Fruit fly (Drosophila melanogaster) whole organism, prepupa: ENCODE measurements around the gene CG16989.
A peak's percentile ranks its signal among the peaks of the same experiment; 100 is the strongest.

Source experiments
- Blimp-1 ChIP-seq: fragments of 200-800 bp; sonication (Bioruptor generic); optimal IDR thresholded peaks from 3 replicates; lab custom pipeline; 2017; ENCODE audit warnings: missing biosample characterization, missing genetic modification characterization, mild to moderate bottlenecking, moderate library complexity, missing genetic modification reagents
- CG10631 ChIP-seq: fragments of 200-800 bp; sonication (Bioruptor generic); optimal IDR thresholded peaks from 2 replicates; lab custom pipeline; 2016; ENCODE audit warnings: missing biosample characterization, missing genetic modification characterization
- CG11294 ChIP-seq: fragments of 200-800 bp; sonication (Bioruptor generic); IDR thresholded peaks from 2 replicates; pipeline ENCODE4 v1.3.6; 2022; ENCODE audit warnings: missing biosample characterization, missing genetic modification characterization
- CG11762 ChIP-seq: fragments of 200-800 bp; sonication (Bioruptor generic); optimal IDR thresholded peaks from 3 replicates; lab custom pipeline; 2016; ENCODE audit warnings: missing biosample characterization, missing genetic modification characterization; ENCODE audit not compliant: insufficient read depth
- CG11902 ChIP-seq: fragments of 200-800 bp; sonication (Bioruptor generic); optimal IDR thresholded peaks from 3 replicates; lab custom pipeline; 2016; ENCODE audit warnings: missing biosample characterization, missing genetic modification characterization
- CG15336 ChIP-seq: fragments of 200-800 bp; sonication (Bioruptor generic); IDR thresholded peaks from 2 replicates; pipeline ENCODE4 v1.3.6; 2022; ENCODE audit warnings: missing biosample characterization, missing genetic modification characterization
- CG16779 ChIP-seq: fragments of 200-800 bp; sonication (Bioruptor generic); optimal IDR thresholded peaks from 3 replicates; lab custom pipeline; 2017; ENCODE audit warnings: missing biosample characterization, mild to moderate bottlenecking, missing genetic modification characterization
- CG3032 ChIP-seq: fragments of 200-800 bp; optimal IDR thresholded peaks from 2 replicates; lab custom pipeline; 2019; ENCODE audit warnings: missing biosample characterization, mild to moderate bottlenecking, missing genetic modification characterization, moderate library complexity
- CG31627 ChIP-seq: fragments of 200-800 bp; sonication (Bioruptor generic); optimal IDR thresholded peaks from 3 replicates; lab custom pipeline; 2016; ENCODE audit warnings: missing biosample characterization, missing genetic modification characterization
- CG32006 ChIP-seq: fragments of 200-800 bp; sonication (Bioruptor generic); optimal IDR thresholded peaks from 3 replicates; lab custom pipeline; 2017; ENCODE audit warnings: missing biosample characterization, mild to moderate bottlenecking, missing genetic modification characterization
- CG3919 ChIP-seq: fragments of 200-800 bp; sonication (Bioruptor generic); optimal IDR thresholded peaks from 3 replicates; lab custom pipeline; 2016; ENCODE audit warnings: missing biosample characterization, missing genetic modification characterization
- CG6163 ChIP-seq: fragments of 200-800 bp; sonication (Bioruptor generic); IDR thresholded peaks from 3 replicates; pipeline ENCODE4 v1.3.6; 2022; ENCODE audit warnings: missing biosample characterization, missing genetic modification characterization
- CG6276 ChIP-seq: fragments of 200-800 bp; sonication (Bioruptor generic); optimal IDR thresholded peaks from 2 replicates; lab custom pipeline; 2017; ENCODE audit warnings: missing biosample characterization, mild to moderate bottlenecking, missing genetic modification characterization
- CG7368 ChIP-seq: fragments of 200-800 bp; sonication (Bioruptor generic); optimal IDR thresholded peaks from 3 replicates; lab custom pipeline; 2016; ENCODE audit warnings: missing biosample characterization, missing genetic modification characterization
- CG8119 ChIP-seq: fragments of 200-800 bp; sonication (Bioruptor generic); IDR thresholded peaks from 3 replicates; pipeline ENCODE4 v1.3.6; 2022; ENCODE audit warnings: missing biosample characterization, missing genetic modification characterization
- CG8319 ChIP-seq: fragments of 200-800 bp; sonication (Bioruptor generic); optimal IDR thresholded peaks from 3 replicates; lab custom pipeline; 2016; ENCODE audit warnings: missing biosample characterization, missing genetic modification characterization
- CG9139 ChIP-seq: fragments of 200-800 bp; sonication (Bioruptor generic); optimal IDR thresholded peaks from 3 replicates; lab custom pipeline; 2017; ENCODE audit warnings: missing biosample characterization, mild to moderate bottlenecking, missing genetic modification characterization
- Eip75B ChIP-seq: fragments of 200-800 bp; sonication (Bioruptor generic); optimal IDR thresholded peaks from 3 replicates; lab custom pipeline; 2016; ENCODE audit warnings: missing biosample characterization, missing genetic modification characterization
- Eip78C ChIP-seq: fragments of 200-800 bp; sonication (Bioruptor generic); peaks from one replicate; lab custom pipeline; 2016; ENCODE audit warnings: missing biosample characterization, missing genetic modification characterization
- Eip93F ChIP-seq: fragments of 200-800 bp; sonication (Bioruptor generic); optimal IDR thresholded peaks from 2 replicates; lab custom pipeline; 2016; ENCODE audit warnings: missing biosample characterization, mild to moderate bottlenecking, missing genetic modification characterization
- Ets21C ChIP-seq: fragments of 200-800 bp; sonication (Bioruptor generic); optimal IDR thresholded peaks from 3 replicates; lab custom pipeline; 2016; ENCODE audit warnings: missing biosample characterization, missing genetic modification characterization
- Gug ChIP-seq: fragments of 200-800 bp; sonication (Bioruptor generic); IDR thresholded peaks from 2 replicates; pipeline ENCODE4 v1.3.6; 2022; ENCODE audit warnings: missing biosample characterization, missing genetic modification characterization
- Hr39 ChIP-seq: fragments of 200-800 bp; sonication (Bioruptor generic); optimal IDR thresholded peaks from 2 replicates; lab custom pipeline; 2016; ENCODE audit warnings: missing biosample characterization, missing genetic modification characterization
- Lpt ChIP-seq: fragments of 200-800 bp; sonication (Bioruptor generic); optimal IDR thresholded peaks from 3 replicates; lab custom pipeline; 2016; ENCODE audit warnings: missing biosample characterization, missing genetic modification characterization
- Met ChIP-seq: fragments of 200-800 bp; sonication (Bioruptor generic); optimal IDR thresholded peaks from 3 replicates; lab custom pipeline; 2016; ENCODE audit warnings: missing biosample characterization, missing genetic modification characterization
- OdsH ChIP-seq: fragments of 200-800 bp; sonication (Bioruptor generic); optimal IDR thresholded peaks from 3 replicates; lab custom pipeline; 2016; ENCODE audit warnings: missing biosample characterization, missing genetic modification characterization
- Smox ChIP-seq: fragments of 200-800 bp; sonication (Bioruptor generic); optimal IDR thresholded peaks from 3 replicates; lab custom pipeline; 2016; ENCODE audit warnings: missing biosample characterization, missing genetic modification characterization
- Sox102F ChIP-seq: fragments of 200-800 bp; sonication (Bioruptor generic); optimal IDR thresholded peaks from 2 replicates; lab custom pipeline; 2016; ENCODE audit warnings: missing biosample characterization, mild to moderate bottlenecking, missing genetic modification characterization
- Sox14 ChIP-seq: fragments of 200-800 bp; sonication (Bioruptor generic); optimal IDR thresholded peaks from 3 replicates; lab custom pipeline; 2016; ENCODE audit warnings: missing biosample characterization, missing genetic modification characterization
- achi ChIP-seq: fragments of 200-800 bp; sonication (Bioruptor generic); optimal IDR thresholded peaks from 3 replicates; lab custom pipeline; 2016; ENCODE audit warnings: missing biosample characterization, missing genetic modification characterization
- acj6 ChIP-seq: fragments of 200-800 bp; sonication (Bioruptor generic); optimal IDR thresholded peaks from 3 replicates; lab custom pipeline; 2016; ENCODE audit warnings: missing biosample characterization, missing genetic modification characterization
- cyc ChIP-seq: fragments of 200-800 bp; sonication (Bioruptor generic); optimal IDR thresholded peaks from 3 replicates; lab custom pipeline; 2016; ENCODE audit warnings: missing biosample characterization, missing genetic modification characterization
- dac ChIP-seq: fragments of 200-800 bp; sonication (Bioruptor generic); optimal IDR thresholded peaks from 2 replicates; lab custom pipeline; 2017; ENCODE audit warnings: missing biosample characterization, mild to moderate bottlenecking, missing genetic modification characterization
- dsx ChIP-seq: fragments of 200-800 bp; optimal IDR thresholded peaks from 3 replicates; lab custom pipeline; 2019; ENCODE audit warnings: missing biosample characterization, mild to moderate bottlenecking, missing genetic modification characterization, moderate library complexity; ENCODE audit not compliant: poor library complexity, severe bottlenecking
- esn ChIP-seq: fragments of 200-800 bp; sonication (Bioruptor generic); optimal IDR thresholded peaks from 2 replicates; lab custom pipeline; 2016; ENCODE audit warnings: missing biosample characterization, mild to moderate bottlenecking, missing genetic modification characterization, moderate library complexity
- fd59A ChIP-seq: fragments of 200-800 bp; sonication (Bioruptor generic); optimal IDR thresholded peaks from 2 replicates; lab custom pipeline; 2017; ENCODE audit warnings: missing biosample characterization, mild to moderate bottlenecking, missing genetic modification characterization, missing genetic modification reagents
- fd85E ChIP-seq: fragments of 200-800 bp; sonication (Bioruptor generic); optimal IDR thresholded peaks from 3 replicates; lab custom pipeline; 2016; ENCODE audit warnings: missing biosample characterization, missing genetic modification characterization
- fkh ChIP-seq: fragments of 200-800 bp; sonication (Bioruptor generic); optimal IDR thresholded peaks from 3 replicates; lab custom pipeline; 2017; ENCODE audit warnings: missing biosample characterization, mild to moderate bottlenecking, missing genetic modification characterization, moderate library complexity
- lz ChIP-seq: fragments of 200-800 bp; sonication (Bioruptor generic); optimal IDR thresholded peaks from 3 replicates; lab custom pipeline; 2016; ENCODE audit warnings: missing biosample characterization, missing genetic modification characterization
- net ChIP-seq: fragments of 200-800 bp; sonication (Bioruptor generic); optimal IDR thresholded peaks from 3 replicates; lab custom pipeline; 2016; ENCODE audit warnings: missing biosample characterization, missing genetic modification characterization
- pdm3 ChIP-seq: fragments of 200-800 bp; sonication (Bioruptor generic); optimal IDR thresholded peaks from 3 replicates; lab custom pipeline; 2016; ENCODE audit warnings: missing biosample characterization, missing genetic modification characterization
- spab ChIP-seq: fragments of 200-800 bp; sonication (Bioruptor generic); optimal IDR thresholded peaks from 2 replicates; lab custom pipeline; 2017; ENCODE audit warnings: missing biosample characterization, mild to moderate bottlenecking, missing genetic modification characterization, missing genetic modification reagents
- ss ChIP-seq, 2 experiments: fragments of 200-800 bp; sonication (Bioruptor generic); optimal IDR thresholded peaks; 2 replicates in 1 of 2; 3 replicates in 1 of 2; lab custom pipeline; 2017 to 2018; ENCODE audit warnings: mild to moderate bottlenecking in 2 of 2, missing biosample characterization in 2 of 2, missing genetic modification characterization in 2 of 2, moderate library complexity in 1 of 2
- topi ChIP-seq: fragments of 200-800 bp; sonication (Bioruptor generic); optimal IDR thresholded peaks from 3 replicates; lab custom pipeline; 2016; ENCODE audit warnings: missing biosample characterization, missing genetic modification characterization
- vri ChIP-seq: fragments of 200-800 bp; sonication (Bioruptor generic); optimal IDR thresholded peaks from 3 replicates; lab custom pipeline; 2016; ENCODE audit warnings: missing biosample characterization, mild to moderate bottlenecking, missing genetic modification characterization

Gene CG16989

dm6 chrX:803370-803769, 10.4 kb downstream of the CG16989 start, which contains the start of gene CG13359:
TSS of gene CG13359 (minus strand) at chrX:803470.
- no peak for TF ChIP-seq Eip93F (GFP tag; lab: Kevin White, UChicago)
- TF ChIP-seq fd59A (GFP tag; lab: Kevin White, UChicago): no peak
- no peak for TF ChIP-seq CG16779
- TF ChIP-seq CG11902 (GFP tag; lab: Kevin White, UChicago): no peak
- TF ChIP-seq CG7368: no peak
- TF ChIP-seq CG9139: no peak
- TF ChIP-seq Eip75B (GFP tag; lab: Kevin White, UChicago): no peak
- no peak for TF ChIP-seq CG8319 (GFP tag; lab: Kevin White, UChicago)
- no peak for TF ChIP-seq dac (GFP tag; lab: Kevin White, UChicago)
- no peak for TF ChIP-seq Blimp-1 (GFP tag; lab: Kevin White, UChicago)
- TF ChIP-seq OdsH: no peak
- TF ChIP-seq topi (GFP tag; lab: Kevin White, UChicago): no peak

- TF ChIP-seq CG32006 (GFP tag; lab: Kevin White, UChicago): peak; percentile 26
- 0 out of 3 replicates have a peak, but pooled peaks have one; percentile 14 for TF ChIP-seq CG8119 (GFP tag; lab: Robert Waterston, UW)
- peak; percentile 19 for TF ChIP-seq Eip78C
- no peak for TF ChIP-seq Ets21C
These were observed 11.9 kb downstream of the CG16989 start, which contains the start of gene CG13358 for dm6 chrX:804821-805220. TSS of gene CG13358 (minus strand) at chrX:804921.

dm6 chrX:805907-806306, 13.0 kb downstream of the CG16989 start, which contains the start of gene Sec22:
TSS of gene Sec22 (plus strand) at chrX:806076.
- TF ChIP-seq Sox14 (no peak), CG11294 (GFP tag; lab: Robert Waterston, UW) (no peak), CG7368 (no peak), CG6163 (GFP tag; lab: Robert Waterston, UW) (no peak), Gug (GFP tag; lab: Robert Waterston, UW) (no peak), fkh (GFP tag; lab: Kevin White, UChicago) (no peak), CG3919 (GFP tag; lab: Kevin White, UChicago) (no peak), Eip78C (peak; percentile 45), Blimp-1 (GFP tag; lab: Kevin White, UChicago) (no peak), OdsH (no peak), Eip93F (GFP tag; lab: Kevin White, UChicago) (no peak), spab (GFP tag; lab: Kevin White, UChicago) (no peak), vri (no peak), Lpt (GFP tag; lab: Kevin White, UChicago) (no peak), esn (GFP tag; lab: Kevin White, UChicago) (no peak), Smox (GFP tag; lab: Kevin White, UChicago) (no peak), cyc (GFP tag; lab: Kevin White, UChicago) (peak; percentile 3), dsx (GFP tag; lab: Kevin White, UChicago) (peak; percentile 26), CG10631 (GFP tag; lab: Kevin White, UChicago) (no peak), ss (GFP tag; optimal IDR thresholded peaks at IDR 0.05; lab: Kevin White, UChicago) (peak in 1 of 2 experiments; percentile 36), Met (GFP tag; lab: Kevin White, UChicago) (no peak), lz (GFP tag; lab: Kevin White, UChicago) (peak; percentile 11), CG15336 (GFP tag; lab: Robert Waterston, UW) (no peak), CG8319 (GFP tag; lab: Kevin White, UChicago) (no peak), CG11762 (GFP tag; lab: Kevin White, UChicago) (no peak), fd85E (GFP tag; lab: Kevin White, UChicago) (no peak)

- TF ChIP-seq CG31627 (no peak), achi (GFP tag; lab: Kevin White, UChicago) (no peak), pdm3 (GFP tag; lab: Kevin White, UChicago) (no peak), Hr39 (no peak), Blimp-1 (GFP tag; lab: Kevin White, UChicago) (no peak), vri (no peak), CG9139 (no peak), acj6 (no peak), fkh (GFP tag; lab: Kevin White, UChicago) (no peak), dsx (GFP tag; lab: Kevin White, UChicago) (no peak), CG6163 (GFP tag; lab: Robert Waterston, UW) (no peak), Sox102F (GFP tag; lab: Kevin White, UChicago) (no peak), net (no peak), CG6276 (GFP tag; lab: Kevin White, UChicago) (no peak), spab (GFP tag; lab: Kevin White, UChicago) (no peak), CG3032 (tag; lab: Kevin White, UChicago) (no peak), CG16779 (no peak)
These were observed 32.0 kb downstream of the CG16989 start for dm6 chrX:824961-825360.
